Worm (Caenorhabditis elegans) whole organism, midembryonic: ENCODE results near the gene K09C6.2.

ENCODE experiments used
- klf-2 ChIP-seq: fragments of 200-800 bp; sonication (Bioruptor generic); conservative IDR thresholded peaks from 2 replicates; pipeline ENCODE4 v1.3.6; 2022; ENCODE audit warnings: missing genetic modification reagents, missing genetic modification characterization, missing compliant biosample characterization
- tab-1 ChIP-seq: fragments of 200-800 bp; sonication (Bioruptor generic); IDR thresholded peaks from 2 replicates; pipeline ENCODE4 v1.3.6; 2022; ENCODE audit warnings: missing genetic modification characterization, missing compliant biosample characterization

DNA sequence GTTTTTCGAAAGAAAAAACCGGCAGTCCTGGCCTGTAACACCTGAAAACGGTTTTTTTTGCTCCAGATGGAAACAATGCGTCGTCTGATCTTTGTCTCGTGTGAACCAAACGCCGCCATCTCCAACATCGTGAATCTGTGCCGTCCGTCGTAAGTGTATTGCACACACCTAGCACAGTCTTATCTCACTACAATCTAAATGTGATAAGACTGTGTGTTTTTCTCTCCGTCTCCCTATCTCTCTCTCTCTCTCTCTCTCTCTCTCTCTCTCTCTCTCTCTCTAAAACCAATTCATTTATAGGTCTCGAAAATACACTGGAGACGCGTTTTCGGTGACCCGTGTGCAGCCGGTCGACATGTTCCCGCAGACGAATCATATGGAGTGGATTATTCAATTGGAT lies 53.9 kb downstream of the K09C6.2 start:
- TF ChIP-seq tab-1 (GFP tag; lab: Robert Waterston, UW) (no peak), klf-2 (GFP tag; lab: Robert Waterston, UW) (no peak)
